Worm (Caenorhabditis elegans) whole organism, L2 larva: ENCODE measurements around the gene F17A2.13.

Source experiments
- F13H6.1 ChIP-seq: sonication (generic microtip); optimal IDR thresholded peaks from 2 replicates; lab custom pipeline; 2016; ENCODE audit warnings: missing genetic modification characterization, missing compliant biosample characterization
- ZK546.5 ChIP-seq: sonication (generic microtip); optimal IDR thresholded peaks from 2 replicates; lab custom pipeline; 2017; ENCODE audit warnings: missing biosample characterization, missing genetic modification characterization
- ceh-82 ChIP-seq: fragments of 150-350 bp; optimal IDR thresholded peaks from 2 replicates; lab custom pipeline; 2014; ENCODE audit warnings: missing biosample characterization, missing genetic modification characterization
- dmd-4 ChIP-seq: sonication (generic microtip); optimal IDR thresholded peaks from 2 replicates; lab custom pipeline; 2017; ENCODE audit warnings: missing biosample characterization, missing genetic modification characterization
- lin-39 ChIP-seq: fragments of 150-350 bp; optimal IDR thresholded peaks from 2 replicates; lab custom pipeline; 2014; ENCODE audit warnings: missing biosample characterization, missing genetic modification reagents, missing genetic modification characterization
- nhr-12 ChIP-seq: fragments of 150-350 bp; optimal IDR thresholded peaks from 2 replicates; lab custom pipeline; 2014; ENCODE audit warnings: missing biosample characterization, missing genetic modification characterization
- nhr-237 ChIP-seq: fragments of 150-350 bp; optimal IDR thresholded peaks from 2 replicates; lab custom pipeline; 2014; ENCODE audit warnings: missing biosample characterization, missing genetic modification characterization
- skn-1 ChIP-seq: sonication (generic microtip); optimal IDR thresholded peaks from 2 replicates; lab custom pipeline; 2017; ENCODE audit warnings: missing biosample characterization, missing genetic modification characterization
- snpc-4 ChIP-seq: fragments of 150-350 bp; optimal IDR thresholded peaks from 2 replicates; lab custom pipeline; 2014; ENCODE audit warnings: missing biosample characterization, missing genetic modification characterization
- unc-62 ChIP-seq: fragments of 150-350 bp; optimal IDR thresholded peaks from 2 replicates; lab custom pipeline; 2014; ENCODE audit warnings: missing biosample characterization, missing genetic modification reagents, missing genetic modification characterization

DNA sequence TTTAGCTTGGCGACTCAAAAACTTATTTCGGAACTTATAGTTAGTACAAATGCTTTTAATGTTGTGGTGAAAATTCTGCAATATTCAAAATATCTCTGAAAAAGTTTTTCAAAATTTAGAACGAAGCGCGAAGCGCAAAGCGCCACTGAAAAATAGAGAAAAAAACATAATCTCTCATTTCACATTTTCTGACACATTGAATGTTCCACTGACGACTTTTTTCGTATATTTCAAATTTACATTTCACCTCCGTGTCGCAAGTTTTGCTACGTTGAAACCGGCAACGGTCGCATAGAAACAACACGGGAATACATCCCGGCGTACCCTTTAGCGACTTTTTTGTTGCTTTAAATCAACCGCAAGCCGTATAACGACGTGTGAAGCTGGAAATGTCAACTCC, 26.9 kb downstream of the F17A2.13 start, which contains the start of gene F42F12.14:
- TF ChIP-seq nhr-12 (tag; lab: Kevin White, UChicago) (no peak), dmd-4 (tag; lab: Kevin White, UChicago) (no peak), unc-62 (GFP tag; lab: Kevin White, UChicago) (no peak), skn-1 (no peak), F13H6.1 (tag; lab: Kevin White, UChicago) (no peak), snpc-4 (tag; lab: Kevin White, UChicago) (no peak), ZK546.5 (tag; lab: Kevin White, UChicago) (no peak), ceh-82 (tag; lab: Kevin White, UChicago) (no peak), lin-39 (tag; lab: Kevin White, UChicago) (no peak), nhr-237 (tag; lab: Kevin White, UChicago) (no peak)
